Worm (Caenorhabditis elegans): ENCODE data around the gene srbc-20.

srbc-20 gene

DNA sequence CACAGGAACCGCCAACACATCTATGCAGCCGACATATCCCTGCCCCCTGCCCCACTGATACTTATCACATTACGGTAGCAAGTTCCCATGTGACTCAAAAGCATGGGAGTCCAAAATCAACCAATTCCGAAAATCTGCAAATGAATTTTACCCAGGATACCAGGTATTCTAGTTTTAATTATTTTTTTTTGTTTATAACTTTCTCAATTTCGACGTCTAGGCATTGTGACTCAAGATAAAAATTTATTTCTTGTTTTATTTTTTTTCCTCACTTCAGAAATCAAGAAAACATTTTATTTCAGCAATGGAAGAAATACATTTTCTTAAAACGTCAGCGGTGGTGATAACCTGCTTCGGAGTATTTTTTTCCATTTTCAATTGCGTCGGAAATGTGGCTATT, 4.6 kb downstream of the srbc-20 start, which contains the start of gene srbc-24:
TSS of gene srbc-24 (plus strand) at position 301 of the 400 bp plus-strand sequence.
- no peak for TF ChIP-seq nhr-11 (tag; optimal IDR thresholded peaks at IDR 0.05)
- TF ChIP-seq lin-11 (tag; optimal IDR thresholded peaks at IDR 0.05): no peak
- TF ChIP-seq elt-3 (tag; optimal IDR thresholded peaks at IDR 0.05): no peak
- TF ChIP-seq ztf-4 (tag; optimal IDR thresholded peaks at IDR 0.05): no peak
- no peak for TF ChIP-seq aly-2 (tag; optimal IDR thresholded peaks at IDR 0.05)
- TF ChIP-seq ceh-16 (tag; optimal IDR thresholded peaks at IDR 0.05): no peak
- no peak for TF ChIP-seq nhr-23 (tag; optimal IDR thresholded peaks at IDR 0.05)
- TF ChIP-seq sma-9 (GFP tag; optimal IDR thresholded peaks at IDR 0.05): no peak
- no peak for TF ChIP-seq sma-9 (tag; optimal IDR thresholded peaks at IDR 0.05)
- no peak for TF ChIP-seq skn-1 (tag; optimal IDR thresholded peaks at IDR 0.05)
- TF ChIP-seq mab-5 (tag; optimal IDR thresholded peaks at IDR 0.05): no peak
- TF ChIP-seq unc-39 (tag; optimal IDR thresholded peaks at IDR 0.05): no peak
- TF ChIP-seq nhr-129 (tag; optimal IDR thresholded peaks at IDR 0.05): no peak
- no peak for TF ChIP-seq unc-55 (GFP tag; optimal IDR thresholded peaks at IDR 0.05)
- TF ChIP-seq sem-4 (tag; optimal IDR thresholded peaks at IDR 0.05): no peak
- TF ChIP-seq nhr-6 (tag; optimal IDR thresholded peaks at IDR 0.05): no peak
- TF ChIP-seq alr-1 (tag; optimal IDR thresholded peaks at IDR 0.05): no peak
- no peak for TF ChIP-seq dmd-4 (tag; optimal IDR thresholded peaks at IDR 0.05)
- TF ChIP-seq blmp-1 (tag; optimal IDR thresholded peaks at IDR 0.05; ENCODE audit: insufficient read depth): no peak
- no peak for TF ChIP-seq elt-1 (tag; optimal IDR thresholded peaks at IDR 0.05)

DNA sequence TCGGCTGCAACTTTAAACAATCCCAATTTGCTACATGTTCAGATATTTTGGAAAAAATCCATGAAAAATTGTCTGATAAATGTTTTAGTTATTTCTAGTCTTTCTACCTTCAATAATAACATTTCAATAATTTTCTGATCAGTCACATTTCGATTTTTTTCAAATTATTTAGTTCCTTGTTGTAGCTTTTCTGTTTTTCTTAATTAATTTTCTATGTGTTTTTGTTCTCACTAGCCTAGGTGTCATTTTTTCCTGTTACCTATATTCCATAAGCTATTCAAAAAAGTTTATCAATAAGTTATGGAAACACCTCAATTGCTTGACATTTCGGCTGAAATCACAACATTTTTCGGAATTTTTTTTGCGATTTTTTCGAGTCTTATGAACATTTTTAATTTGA, 6.4 kb downstream of the srbc-20 start, which contains the start of gene srbc-23:
TSS of gene srbc-23 (plus strand) at position 301 of the 400 bp plus-strand sequence.
- TF ChIP-seq crh-2 (tag; optimal IDR thresholded peaks at IDR 0.05) (no peak), blmp-1 (tag; optimal IDR thresholded peaks at IDR 0.05; ENCODE audit: insufficient read depth) (no peak), ztf-11 (tag; optimal IDR thresholded peaks at IDR 0.05) (no peak), peb-1 (tag; optimal IDR thresholded peaks at IDR 0.05) (no peak), unc-55 (GFP tag; optimal IDR thresholded peaks at IDR 0.05) (no peak), nhr-77 (tag; optimal IDR thresholded peaks at IDR 0.05) (no peak), nhr-11 (tag; optimal IDR thresholded peaks at IDR 0.05) (no peak), gmeb-1 (tag; optimal IDR thresholded peaks at IDR 0.05) (no peak), nhr-6 (tag; optimal IDR thresholded peaks at IDR 0.05) (no peak), ztf-1 (GFP tag; conservative IDR thresholded peaks at IDR 0.05) (no peak), ztf-4 (tag; optimal IDR thresholded peaks at IDR 0.05) (no peak), nhr-129 (tag; optimal IDR thresholded peaks at IDR 0.05) (no peak), mbf-1 (tag; optimal IDR thresholded peaks at IDR 0.05) (no peak), egl-27 (tag; optimal IDR thresholded peaks at IDR 0.05) (no peak), sem-4 (tag; optimal IDR thresholded peaks at IDR 0.05) (no peak), alr-1 (tag; optimal IDR thresholded peaks at IDR 0.05) (no peak), ceh-16 (tag; optimal IDR thresholded peaks at IDR 0.05) (no peak), lsy-2 (tag; optimal IDR thresholded peaks at IDR 0.05) (no peak)

DNA sequence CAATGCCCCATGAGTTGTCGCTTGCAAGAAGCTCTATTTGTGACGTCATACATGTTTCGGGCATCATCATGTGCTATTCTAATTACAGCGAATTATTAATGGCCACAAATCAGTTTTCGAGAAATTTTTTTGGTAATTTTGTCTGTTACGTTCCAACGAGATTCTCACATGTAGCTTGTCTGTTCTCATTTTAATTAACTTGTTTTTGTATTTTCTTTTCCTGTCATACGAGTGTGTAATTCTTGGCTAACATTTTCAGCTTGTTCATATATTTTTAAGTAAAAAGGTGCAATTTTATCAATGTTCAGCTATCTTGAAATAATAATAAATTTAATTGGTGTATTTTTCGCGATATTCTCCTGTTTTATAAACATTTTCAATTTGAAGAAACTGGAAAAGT, 8.3 kb downstream of the srbc-20 start, which contains the start of gene srbc-21:
TSS of gene srbc-21 (plus strand) at position 301 of the 400 bp plus-strand sequence.
- no peak for TF ChIP-seq peb-1 (tag; optimal IDR thresholded peaks at IDR 0.05)

DNA sequence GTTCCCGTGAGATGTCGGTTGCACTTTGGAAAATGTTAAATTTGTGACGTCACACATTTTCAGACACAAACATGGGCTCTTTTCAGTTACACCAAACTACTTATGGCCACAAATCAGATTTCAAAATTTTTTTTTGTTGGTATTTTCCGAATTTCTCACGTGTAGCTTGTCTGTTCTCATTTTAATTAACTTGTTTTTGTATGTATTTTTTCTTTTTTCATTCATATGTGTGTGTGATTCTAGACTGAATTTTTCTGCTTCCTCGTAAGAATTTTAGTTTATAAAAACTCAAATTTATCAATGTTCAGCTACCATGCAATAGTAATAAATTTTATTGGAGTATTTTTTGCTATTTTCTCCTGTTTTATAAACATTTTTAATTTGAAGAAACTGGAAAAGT, 9.9 kb downstream of the srbc-20 start, which contains the start of gene srbc-22:
TSS of gene srbc-22 (plus strand) at position 301 of the 400 bp plus-strand sequence.
- no peak for TF ChIP-seq unc-55 (GFP tag; optimal IDR thresholded peaks at IDR 0.05)
- no peak for TF ChIP-seq nhr-12 (tag; optimal IDR thresholded peaks at IDR 0.05)
- TF ChIP-seq sma-3 (GFP tag; optimal IDR thresholded peaks at IDR 0.05): no peak
- no peak for TF ChIP-seq ama-1 (optimal IDR thresholded peaks at IDR 0.05)
- TF ChIP-seq lsy-2 (tag; optimal IDR thresholded peaks at IDR 0.05): no peak
- no peak for TF ChIP-seq lin-39 (tag; optimal IDR thresholded peaks at IDR 0.05)
- TF ChIP-seq ztf-11 (tag; optimal IDR thresholded peaks at IDR 0.05): no peak
- TF ChIP-seq nhr-237 (tag; optimal IDR thresholded peaks at IDR 0.05): no peak
- TF ChIP-seq nhr-10 (tag; optimal IDR thresholded peaks at IDR 0.05): no peak
- TF ChIP-seq C34F6.9 (tag; optimal IDR thresholded peaks at IDR 0.05): no peak
- TF ChIP-seq F13H6.1 (tag; optimal IDR thresholded peaks at IDR 0.05): no peak
- no peak for TF ChIP-seq unc-62 (GFP tag; optimal IDR thresholded peaks at IDR 0.05)
- TF ChIP-seq alr-1 (tag; optimal IDR thresholded peaks at IDR 0.05): no peak
- TF ChIP-seq elt-3 (tag; optimal IDR thresholded peaks at IDR 0.05): no peak
- TF ChIP-seq Y55F3AM.14 (GFP tag; optimal IDR thresholded peaks at IDR 0.05): no peak
- no peak for TF ChIP-seq ztf-4 (tag; optimal IDR thresholded peaks at IDR 0.05)
